Worm (Caenorhabditis elegans) whole organism, L4 larva: ENCODE measurements around the gene R09A8.5.
A peak's percentile ranks its signal among the peaks of the same experiment; 100 is the strongest.

Experiments
- Y75B8A.6 ChIP-seq: fragments of 200-800 bp; sonication (Bioruptor generic); IDR thresholded peaks from 2 replicates; pipeline ENCODE4 v1.3.6; 2022; ENCODE audit warnings: missing genetic modification reagents, missing genetic modification characterization, missing compliant biosample characterization
- ZK337.2 ChIP-seq: fragments of 200-800 bp; sonication (Bioruptor generic); IDR thresholded peaks from 2 replicates; pipeline ENCODE4 v1.3.6; 2022; ENCODE audit warnings: missing genetic modification reagents, missing genetic modification characterization, missing compliant biosample characterization
- aha-1 ChIP-seq: fragments of 150-350 bp; peaks from one replicate; lab custom pipeline; 2014; ENCODE audit warnings: missing biosample characterization, missing genetic modification characterization
- ama-1 ChIP-seq: fragments of 150-350 bp; optimal IDR thresholded peaks from 2 replicates; lab custom pipeline; 2014; ENCODE audit warnings: inconsistent platforms, mixed read lengths
- attf-4 ChIP-seq: sonication (generic microtip); optimal IDR thresholded peaks from 3 replicates; lab custom pipeline; 2017; ENCODE audit warnings: missing biosample characterization, missing genetic modification characterization
- ceh-20 ChIP-seq: fragments of 200-800 bp; sonication (Bioruptor generic); IDR thresholded peaks from 2 replicates; pipeline ENCODE4 v1.3.6; 2022; ENCODE audit warnings: missing genetic modification reagents, missing genetic modification characterization, missing compliant biosample characterization
- ceh-44 ChIP-seq: fragments of 200-800 bp; sonication (Bioruptor generic); IDR thresholded peaks from 2 replicates; pipeline ENCODE4 v1.3.6; 2022; ENCODE audit warnings: missing genetic modification reagents, missing genetic modification characterization, missing compliant biosample characterization
- ces-1 ChIP-seq: fragments of 150-350 bp; sonication (generic microtip); optimal IDR thresholded peaks from 4 replicates; lab custom pipeline; 2014; ENCODE audit warnings: missing biosample characterization, missing genetic modification reagents, missing genetic modification characterization
- cey-2 ChIP-seq: sonication (generic microtip); optimal IDR thresholded peaks from 3 replicates; lab custom pipeline; 2017; ENCODE audit warnings: missing genetic modification characterization, mild to moderate bottlenecking, missing compliant biosample characterization, antibody characterized with exemption, borderline replicate concordance; ENCODE audit not compliant: insufficient read depth
- ctbp-1 ChIP-seq: fragments of 200-800 bp; sonication (Bioruptor generic); IDR thresholded peaks from 2 replicates; pipeline ENCODE4 v1.3.6; 2022; ENCODE audit warnings: missing genetic modification reagents, missing genetic modification characterization, missing compliant biosample characterization
- daf-16 ChIP-seq, 3 experiments: sonication (generic microtip); optimal IDR thresholded peaks; 2 replicates each; lab custom pipeline; 2016 to 2017; ENCODE audit warnings: missing genetic modification characterization in 3 of 3, missing genetic modification reagents in 3 of 3, mild to moderate bottlenecking in 2 of 3, missing compliant biosample characterization in 2 of 3, missing biosample characterization in 1 of 3, moderate library complexity in 1 of 3
- dmd-6 ChIP-seq: fragments of 200-800 bp; sonication (Bioruptor generic); IDR thresholded peaks from 2 replicates; pipeline ENCODE4 v1.3.6; 2022; ENCODE audit warnings: missing genetic modification reagents, missing genetic modification characterization, missing compliant biosample characterization
- dmd-9 ChIP-seq: fragments of 200-800 bp; sonication (Bioruptor generic); IDR thresholded peaks from 2 replicates; pipeline ENCODE4 v1.3.6; 2022; ENCODE audit warnings: missing genetic modification reagents, missing genetic modification characterization, missing compliant biosample characterization
- duxl-1 ChIP-seq: sonication (generic microtip); optimal IDR thresholded peaks from 2 replicates; lab custom pipeline; 2016; ENCODE audit warnings: mild to moderate bottlenecking, missing genetic modification characterization, moderate library complexity, missing compliant biosample characterization; ENCODE audit not compliant: poor library complexity
- dve-1 ChIP-seq: sonication (generic microtip); optimal IDR thresholded peaks from 2 replicates; lab custom pipeline; 2017; ENCODE audit warnings: antibody characterized with exemption, mild to moderate bottlenecking, missing genetic modification characterization, missing compliant biosample characterization; ENCODE audit not compliant: insufficient read depth
- egl-43 ChIP-seq: fragments of 200-800 bp; sonication (Bioruptor generic); IDR thresholded peaks from 2 replicates; pipeline ENCODE4 v1.3.6; 2022; ENCODE audit warnings: missing genetic modification reagents, missing genetic modification characterization, missing compliant biosample characterization
- fkh-10 ChIP-seq: fragments of 150-350 bp; optimal IDR thresholded peaks from 2 replicates; lab custom pipeline; 2014; ENCODE audit warnings: missing biosample characterization, missing genetic modification reagents, missing genetic modification characterization
- hif-1 ChIP-seq, 2 experiments: sonication (generic microtip); optimal IDR thresholded peaks; 2 replicates each; lab custom pipeline; 2016 to 2017; ENCODE audit warnings: missing compliant biosample characterization in 2 of 2, missing genetic modification characterization in 2 of 2, missing genetic modification reagents in 2 of 2, missing genotype in 2 of 2, mild to moderate bottlenecking in 1 of 2
- hlh-11 ChIP-seq: fragments of 200-800 bp; sonication (Bioruptor generic); optimal IDR thresholded peaks from 2 replicates; lab custom pipeline; 2018; ENCODE audit warnings: mild to moderate bottlenecking, missing genetic modification characterization, missing compliant biosample characterization
- jun-1 ChIP-seq: fragments of 150-350 bp; optimal IDR thresholded peaks from 2 replicates; lab custom pipeline; 2014; ENCODE audit warnings: missing biosample characterization, missing genetic modification reagents, missing genetic modification characterization
- lin-1 ChIP-seq: fragments of 200-800 bp; sonication (Bioruptor generic); IDR thresholded peaks from 2 replicates; pipeline ENCODE4 v1.3.6; 2022; ENCODE audit warnings: missing genetic modification reagents, missing genetic modification characterization, missing compliant biosample characterization
- lin-39 ChIP-seq: fragments of 150-350 bp; optimal IDR thresholded peaks from 2 replicates; lab custom pipeline; 2014; ENCODE audit warnings: missing biosample characterization, missing genetic modification reagents, missing genetic modification characterization
- lir-3 ChIP-seq: sonication (generic microtip); optimal IDR thresholded peaks from 2 replicates; lab custom pipeline; 2016; ENCODE audit warnings: mild to moderate bottlenecking, missing genetic modification characterization, missing compliant biosample characterization
- lsy-2 ChIP-seq, 2 experiments: fragments of 150-350 bp in 1 of 2; sonication (generic microtip) in 1 of 2; optimal IDR thresholded peaks; 2 replicates each; lab custom pipeline; 2014 to 2017; ENCODE audit warnings: missing biosample characterization in 2 of 2, missing genetic modification characterization in 2 of 2
- madf-9 ChIP-seq: fragments of 200-800 bp; sonication (Bioruptor generic); conservative IDR thresholded peaks from 2 replicates; pipeline ENCODE4 v1.3.6; 2022; ENCODE audit warnings: missing genetic modification reagents, missing genetic modification characterization, missing compliant biosample characterization
- mdl-1 ChIP-seq, 2 experiments: fragments of 150-350 bp in 1 of 2; sonication (generic microtip) in 1 of 2; optimal IDR thresholded peaks; 2 replicates each; lab custom pipeline; 2014 to 2017; ENCODE audit warnings: missing biosample characterization in 2 of 2, missing genetic modification characterization in 2 of 2
- mdt-29 ChIP-seq: fragments of 200-800 bp; sonication (Bioruptor generic); IDR thresholded peaks from 2 replicates; pipeline ENCODE4 v1.3.6; 2022; ENCODE audit warnings: missing genetic modification reagents, missing genetic modification characterization, missing compliant biosample characterization
- mep-1 ChIP-seq: fragments of 150-350 bp; sonication (generic microtip); optimal IDR thresholded peaks from 3 replicates; lab custom pipeline; 2014; ENCODE audit warnings: missing biosample characterization, missing genetic modification characterization
- mxl-3 ChIP-seq: fragments of 200-800 bp; sonication (Bioruptor generic); optimal IDR thresholded peaks from 2 replicates; lab custom pipeline; 2018; ENCODE audit warnings: mild to moderate bottlenecking, missing genetic modification characterization, missing compliant biosample characterization
- nhr-102 ChIP-seq: sonication (generic microtip); optimal IDR thresholded peaks from 2 replicates; lab custom pipeline; 2016; ENCODE audit warnings: mild to moderate bottlenecking, missing genetic modification characterization, moderate library complexity, missing compliant biosample characterization
- nhr-11 ChIP-seq: fragments of 150-350 bp; optimal IDR thresholded peaks from 2 replicates; lab custom pipeline; 2014; ENCODE audit warnings: missing biosample characterization, missing genetic modification characterization
- nhr-111 ChIP-seq: fragments of 200-800 bp; sonication (Bioruptor generic); optimal IDR thresholded peaks from 2 replicates; lab custom pipeline; 2018; ENCODE audit warnings: mild to moderate bottlenecking, missing genetic modification characterization, missing compliant biosample characterization
- nhr-28 ChIP-seq: fragments of 150-350 bp; optimal IDR thresholded peaks from 2 replicates; lab custom pipeline; 2014; ENCODE audit warnings: missing biosample characterization, missing genetic modification characterization
- nhr-48 ChIP-seq: sonication (generic microtip); optimal IDR thresholded peaks from 2 replicates; lab custom pipeline; 2016; ENCODE audit warnings: mild to moderate bottlenecking, missing genetic modification characterization, missing compliant biosample characterization
- pha-4 ChIP-seq, 2 experiments: fragments of 150-350 bp in 1 of 2; fragments of 200-800 bp in 1 of 2; sonication (Bioruptor generic) in 1 of 2; IDR thresholded peaks in 1 of 2; optimal IDR thresholded peaks in 1 of 2; 2 replicates each; pipeline versions ENCODE4 v1.3.6 to Lab custom; 2014 to 2022; ENCODE audit warnings: missing genetic modification characterization in 2 of 2, missing genetic modification reagents in 2 of 2, missing biosample characterization in 1 of 2, missing compliant biosample characterization in 1 of 2
- php-3 ChIP-seq: fragments of 200-800 bp; sonication (Bioruptor generic); IDR thresholded peaks from 2 replicates; pipeline ENCODE4 v1.3.6; 2022; ENCODE audit warnings: missing genetic modification reagents, missing genetic modification characterization, missing compliant biosample characterization
- pqm-1 ChIP-seq: sonication (generic microtip); optimal IDR thresholded peaks from 2 replicates; lab custom pipeline; 2017; ENCODE audit warnings: missing biosample characterization, missing genetic modification characterization
- sdz-12 ChIP-seq: fragments of 200-800 bp; sonication (Bioruptor generic); optimal IDR thresholded peaks from 2 replicates; lab custom pipeline; 2018; ENCODE audit warnings: mild to moderate bottlenecking, missing genetic modification characterization, missing compliant biosample characterization
- tra-1 ChIP-seq: fragments of 200-800 bp; sonication (Bioruptor generic); IDR thresholded peaks from 2 replicates; pipeline ENCODE4 v1.3.6; 2022; ENCODE audit warnings: missing genetic modification reagents, missing genetic modification characterization, missing compliant biosample characterization
- unc-130 ChIP-seq: sonication (generic microtip); optimal IDR thresholded peaks from 2 replicates; lab custom pipeline; 2016; ENCODE audit warnings: missing genetic modification reagents, missing genetic modification characterization, missing compliant biosample characterization
- unc-62 ChIP-seq, 3 experiments: fragments of 150-350 bp in 1 of 3; sonication (generic microtip); optimal IDR thresholded peaks in 2 of 3; peaks in 1 of 3; 1 replicate in 1 of 3; 2 replicates in 2 of 3; lab custom pipeline; 2014 to 2017; ENCODE audit warnings: missing biosample characterization in 3 of 3, missing genetic modification characterization in 3 of 3, missing genetic modification reagents in 3 of 3, missing genotype in 1 of 3
- zip-2 ChIP-seq: fragments of 150-350 bp; optimal IDR thresholded peaks from 2 replicates; lab custom pipeline; 2014; ENCODE audit warnings: missing biosample characterization, missing genetic modification characterization

Gene R09A8.5

DNA sequence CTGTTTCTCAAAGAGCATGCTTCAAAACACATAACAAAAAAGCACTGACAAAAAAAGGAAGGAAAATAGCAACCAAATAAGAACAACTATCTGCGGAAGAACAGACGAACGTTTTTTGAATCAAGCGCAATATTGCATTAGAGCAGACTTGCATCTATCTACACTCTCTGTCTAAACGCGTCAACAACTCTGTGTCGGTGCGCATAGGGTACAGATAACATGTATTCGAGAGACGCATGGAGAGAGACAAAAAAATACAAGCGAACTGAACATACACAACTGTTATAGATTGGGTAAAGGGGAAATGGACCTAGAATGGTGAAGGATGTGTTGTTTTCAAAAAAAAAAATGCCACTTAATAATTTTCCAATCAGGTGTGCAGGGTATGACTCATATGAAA lies 5.3 kb downstream of the R09A8.5 start (continued):
- TF ChIP-seq lir-3 (no peak), unc-130 (GFP tag; lab: Kevin White, UChicago) (no peak), hif-1 (tag; optimal IDR thresholded peaks at IDR 0.05; lab: Kevin White, UChicago) (no peak), jun-1 (tag; lab: Kevin White, UChicago) (no peak), lsy-2 (tag; optimal IDR thresholded peaks at IDR 0.05; lab: Kevin White, UChicago) (peak in 1 of 2 experiments; percentile 69), dmd-9 (GFP tag; lab: Robert Waterston, UW) (no peak), mdl-1 (tag; optimal IDR thresholded peaks at IDR 0.05; lab: Kevin White, UChicago) (peak in 1 of 2 experiments; percentile 64), pha-4 (GFP tag; IDR thresholded peaks at IDR 0.05; lab: Robert Waterston, UW) (no peak), pha-4 (tag; optimal IDR thresholded peaks at IDR 0.05; lab: Kevin White, UChicago) (peak; percentile 90), ceh-44 (GFP tag; lab: Robert Waterston, UW) (no peak), ama-1 (no peak), attf-4 (tag; lab: Kevin White, UChicago) (no peak)

DNA sequence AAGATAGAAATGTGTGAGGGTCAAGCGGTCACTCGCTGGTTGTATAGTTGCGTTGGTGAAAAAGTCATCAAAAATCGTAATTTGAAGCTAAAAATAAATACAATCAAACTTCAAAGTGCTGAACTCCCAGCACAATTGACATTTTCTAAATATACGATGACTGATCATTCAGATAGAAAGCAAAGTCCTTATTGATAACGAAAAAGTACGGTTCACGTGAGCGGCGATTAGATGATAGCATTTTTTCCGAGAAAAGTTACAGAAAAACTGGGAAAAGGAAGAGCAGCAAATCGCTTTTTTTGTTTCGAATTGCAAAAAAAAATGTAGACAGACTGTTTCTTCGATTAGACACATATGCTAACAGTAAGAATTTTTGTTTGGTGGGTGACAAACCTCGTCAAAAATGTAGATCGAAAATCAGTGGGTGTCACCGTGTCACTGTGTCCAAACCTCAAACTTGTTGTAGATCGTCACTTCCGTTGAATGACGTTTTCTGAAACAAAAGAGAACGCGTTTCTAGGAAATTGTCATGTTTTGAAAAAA lies 6.4 kb downstream of the R09A8.5 start, which contains the start of gene ivns-1:
ivns-1 (minus strand) TSS at position 493 of the 543 bp plus-strand sequence.
- peak in 1 of 2 experiments; percentile 10 for TF ChIP-seq unc-62 (GFP tag; optimal IDR thresholded peaks at IDR 0.05 in 1 of 2; lab: Kevin White, UChicago)
- TF ChIP-seq unc-62 (tag; optimal IDR thresholded peaks at IDR 0.05; lab: Kevin White, UChicago) = no peak
- peak; percentile 70 for TF ChIP-seq dmd-6
- peak; percentile 61 for TF ChIP-seq nhr-28 (tag; lab: Kevin White, UChicago)
- TF ChIP-seq dve-1 (tag; lab: Kevin White, UChicago) = peak; percentile 55
- peak; percentile 70 for TF ChIP-seq hlh-11 (tag; lab: Kevin White, UChicago)
- no peak for TF ChIP-seq tra-1 (GFP tag; lab: Robert Waterston, UW)
- TF ChIP-seq daf-16 (GFP tag; optimal IDR thresholded peaks at IDR 0.05; lab: Kevin White, UChicago) = no peak
- TF ChIP-seq daf-16 (tag; optimal IDR thresholded peaks at IDR 0.05; lab: Kevin White, UChicago) = peak; percentile 72
- peak; percentile 60 for TF ChIP-seq nhr-48 (tag; lab: Kevin White, UChicago)
- TF ChIP-seq pqm-1 (tag; lab: Kevin White, UChicago) = peak; percentile 17
- no peak for TF ChIP-seq ceh-20 (GFP tag; lab: Robert Waterston, UW)

DNA sequence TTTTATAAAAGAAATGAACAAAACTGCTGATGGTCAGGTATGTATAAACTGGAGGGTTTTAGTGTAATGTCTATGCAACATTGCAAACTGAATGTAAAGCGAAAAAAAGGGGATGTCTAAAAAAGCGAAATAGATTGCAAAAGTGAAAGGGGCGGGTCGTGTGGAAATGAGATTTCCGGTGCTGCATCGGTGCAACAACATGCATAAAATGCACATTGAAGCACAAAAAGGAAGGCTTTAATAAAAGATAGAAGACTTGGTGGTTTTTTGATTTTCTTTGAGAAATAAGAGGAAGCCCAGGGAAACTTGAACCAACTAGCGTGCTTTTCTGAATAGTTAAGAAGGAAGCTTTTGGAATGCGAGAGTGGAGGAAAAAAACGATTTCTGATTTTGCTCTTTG lies 7.7 kb downstream of the R09A8.5 start:
- TF ChIP-seq ces-1 (GFP tag; lab: Kevin White, UChicago) = peak; percentile 23
- peak; percentile 86 for TF ChIP-seq aha-1 (tag; lab: Kevin White, UChicago)
- TF ChIP-seq mdt-29 (GFP tag; lab: Robert Waterston, UW) = no peak
- TF ChIP-seq, all 104 proteins: peak for 2

DNA sequence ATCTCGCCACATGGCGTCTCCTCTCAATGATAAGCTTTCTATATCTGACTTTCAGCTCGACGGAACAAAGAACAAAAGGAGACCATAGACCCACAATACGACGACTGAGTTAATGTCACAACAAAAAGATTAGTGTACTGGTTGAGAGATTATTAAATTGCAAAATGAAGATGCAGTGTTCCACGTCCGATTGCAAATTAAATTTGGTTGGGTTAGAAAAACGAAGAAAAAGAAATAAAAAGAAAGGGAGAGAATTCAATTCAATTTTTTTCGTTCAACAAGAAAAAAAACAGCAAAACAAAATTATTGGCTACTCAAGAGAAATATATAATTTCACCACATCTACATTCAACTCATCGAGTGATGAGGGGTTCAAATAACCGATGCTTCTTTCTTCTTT lies 8.9 kb downstream of the R09A8.5 start:
- TF ChIP-seq nhr-102 (tag; lab: Kevin White, UChicago) (no peak), mxl-3 (GFP tag; lab: Kevin White, UChicago) (no peak), cey-2 (tag; lab: Kevin White, UChicago) (no peak), fkh-10 (GFP tag; lab: Kevin White, UChicago) (peak; percentile 67), nhr-11 (no peak), ama-1 (no peak), ZK337.2 (GFP tag; lab: Robert Waterston, UW) (no peak), ctbp-1 (peak; percentile 58; the same call in 1 of the 2 replicates), php-3 (GFP tag; lab: Robert Waterston, UW) (no peak), lin-1 (GFP tag; lab: Robert Waterston, UW) (no peak), mep-1 (no peak), zip-2 (tag; lab: Kevin White, UChicago) (no peak), madf-9 (no peak), nhr-48 (tag; lab: Kevin White, UChicago) (no peak), lsy-2 (tag; optimal IDR thresholded peaks at IDR 0.05; lab: Kevin White, UChicago) (peak in 1 of 2 experiments; percentile 17), Y75B8A.6 (GFP tag; lab: Robert Waterston, UW) (no peak), unc-62 (GFP tag; optimal IDR thresholded peaks at IDR 0.05 in 1 of 2; lab: Kevin White, UChicago) (peak in 1 of 2 experiments; percentile 68), unc-62 (tag; optimal IDR thresholded peaks at IDR 0.05; lab: Kevin White, UChicago) (no peak), nhr-111 (GFP tag; lab: Kevin White, UChicago) (no peak), jun-1 (tag; lab: Kevin White, UChicago) (no peak), ces-1 (GFP tag; lab: Kevin White, UChicago) (peak; percentile 87), egl-43 (no peak), duxl-1 (no peak), lin-39 (no peak), sdz-12 (no peak)
